Fruit fly (Drosophila melanogaster) whole organism, embryonic: ENCODE measurements around the gene Gr98d.

ENCODE experiments used
- Adf1 ChIP-seq: fragments of 200-800 bp; sonication (Bioruptor generic); IDR thresholded peaks from 2 replicates; pipeline ENCODE4 v1.3.6; 2022; ENCODE audit warnings: missing biosample characterization, missing genetic modification characterization
- CG11456 ChIP-seq: fragments of 200-800 bp; sonication (Bioruptor generic); IDR thresholded peaks from 3 replicates; pipeline ENCODE4 v1.3.6; 2022; ENCODE audit warnings: missing biosample characterization, missing genetic modification characterization
- CG14050 ChIP-seq: fragments of 200-800 bp; sonication (Bioruptor generic); IDR thresholded peaks from 3 replicates; pipeline ENCODE4 v1.3.6; 2022; ENCODE audit warnings: missing biosample characterization, missing genetic modification characterization
- CG15269 ChIP-seq: fragments of 200-800 bp; sonication (Bioruptor generic); optimal IDR thresholded peaks from 2 replicates; lab custom pipeline; 2018; ENCODE audit warnings: missing biosample characterization, mild to moderate bottlenecking, missing genetic modification characterization, moderate library complexity
- CG17328 ChIP-seq: fragments of 200-800 bp; sonication (Bioruptor generic); IDR thresholded peaks from 2 replicates; pipeline ENCODE4 v1.3.6; 2022; ENCODE audit warnings: missing biosample characterization, missing genetic modification characterization
- CG2199 ChIP-seq: fragments of 200-800 bp; sonication (Bioruptor generic); IDR thresholded peaks from 3 replicates; pipeline ENCODE4 v1.3.6; 2022; ENCODE audit warnings: missing biosample characterization, missing genetic modification characterization
- CG32767 ChIP-seq: fragments of 200-800 bp; sonication (Bioruptor generic); IDR thresholded peaks from 2 replicates; pipeline ENCODE4 v1.3.6; 2022; ENCODE audit warnings: missing biosample characterization, missing genetic modification characterization
- CG33557 ChIP-seq: fragments of 200-800 bp; sonication (Bioruptor generic); optimal IDR thresholded peaks from 2 replicates; lab custom pipeline; 2019; ENCODE audit warnings: missing biosample characterization, mild to moderate bottlenecking, missing genetic modification characterization, moderate library complexity
- CG34376 ChIP-seq: fragments of 200-800 bp; sonication (Bioruptor generic); optimal IDR thresholded peaks from 2 replicates; lab custom pipeline; 2018; ENCODE audit warnings: missing biosample characterization, mild to moderate bottlenecking, missing genetic modification characterization
- CG4707 ChIP-seq: fragments of 200-800 bp; sonication (Bioruptor generic); optimal IDR thresholded peaks from 2 replicates; lab custom pipeline; 2018; ENCODE audit warnings: missing biosample characterization, mild to moderate bottlenecking, missing genetic modification characterization, moderate library complexity
- CG5180 ChIP-seq: fragments of 200-800 bp; sonication (Bioruptor generic); optimal IDR thresholded peaks from 3 replicates; lab custom pipeline; 2017; ENCODE audit warnings: missing biosample characterization, missing genetic modification characterization, mild to moderate bottlenecking, moderate library complexity, missing genetic modification reagents
- CG5953 ChIP-seq: fragments of 200-800 bp; sonication (Bioruptor generic); IDR thresholded peaks from 2 replicates; pipeline ENCODE4 v1.3.6; 2022; ENCODE audit warnings: missing biosample characterization, missing genetic modification characterization
- CG6272 ChIP-seq: fragments of 200-800 bp; sonication (Bioruptor generic); IDR thresholded peaks from 2 replicates; pipeline ENCODE4 v1.3.6; 2022; ENCODE audit warnings: missing biosample characterization, missing genetic modification characterization
- CG6854 ChIP-seq: fragments of 200-800 bp; sonication (Bioruptor generic); optimal IDR thresholded peaks from 3 replicates; lab custom pipeline; 2017; ENCODE audit warnings: missing biosample characterization, mild to moderate bottlenecking, missing genetic modification characterization
- Chrac-16 ChIP-seq: fragments of 200-800 bp; sonication (Bioruptor generic); optimal IDR thresholded peaks from 3 replicates; lab custom pipeline; 2016; ENCODE audit warnings: missing biosample characterization, missing genetic modification characterization
- D19A ChIP-seq: fragments of 200-800 bp; optimal IDR thresholded peaks from 3 replicates; lab custom pipeline; 2019; ENCODE audit warnings: missing biosample characterization, mild to moderate bottlenecking, missing genetic modification characterization, moderate library complexity
- Dfd ChIP-seq, 2 experiments: fragments of >200 bp; optimal IDR thresholded peaks; 2 replicates each; lab custom pipeline; 2017; ENCODE audit warnings: missing biosample characterization in 2 of 2, missing genetic modification characterization in 2 of 2
- Dll ChIP-seq: fragments of 200-800 bp; sonication (Bioruptor generic); IDR thresholded peaks from 4 replicates; pipeline ENCODE4 v1.3.6; 2022; ENCODE audit warnings: missing biosample characterization, missing genetic modification characterization; ENCODE audit not compliant: partially characterized antibody
- Ets65A ChIP-seq: fragments of 200-800 bp; sonication (Bioruptor generic); peaks from one replicate; lab custom pipeline; 2016; ENCODE audit warnings: missing biosample characterization, missing genetic modification characterization
- GATAe ChIP-seq: fragments of 200-800 bp; sonication (Bioruptor generic); conservative IDR thresholded peaks from 2 replicates; pipeline ENCODE4 v1.3.6; 2022; ENCODE audit warnings: missing biosample characterization, missing genetic modification characterization
- HHEX ChIP-seq: fragments of 200-800 bp; sonication (Bioruptor generic); optimal IDR thresholded peaks from 3 replicates; lab custom pipeline; 2017; ENCODE audit warnings: missing biosample characterization, mild to moderate bottlenecking, missing genetic modification characterization, missing genetic modification reagents
- MESR4 ChIP-seq: fragments of 200-800 bp; sonication (Bioruptor generic); optimal IDR thresholded peaks from 2 replicates; lab custom pipeline; 2018; ENCODE audit warnings: missing biosample characterization, mild to moderate bottlenecking, missing genetic modification characterization, moderate library complexity
- NK7.1 ChIP-seq: fragments of 200-800 bp; sonication (Bioruptor generic); optimal IDR thresholded peaks from 3 replicates; lab custom pipeline; 2016; ENCODE audit warnings: missing biosample characterization, missing genetic modification characterization
- Nf-YA ChIP-seq: fragments of 200-800 bp; sonication (Bioruptor generic); IDR thresholded peaks from 2 replicates; pipeline ENCODE4 v1.3.6; 2022; ENCODE audit warnings: missing biosample characterization, missing genetic modification characterization
- Poxn ChIP-seq: fragments of 200-800 bp; sonication (Bioruptor generic); IDR thresholded peaks from 2 replicates; pipeline ENCODE4 v1.3.6; 2022; ENCODE audit warnings: missing biosample characterization, missing genetic modification characterization
- Ravus ChIP-seq: fragments of 200-800 bp; sonication (Bioruptor generic); IDR thresholded peaks from 2 replicates; pipeline ENCODE4 v1.3.6; 2022; ENCODE audit warnings: missing biosample characterization, missing genetic modification characterization
- chinmo ChIP-seq: fragments of 200-800 bp; sonication (Bioruptor generic); IDR thresholded peaks from 4 replicates; pipeline ENCODE4 v1.3.6; 2022; ENCODE audit warnings: missing biosample characterization, missing genetic modification characterization; ENCODE audit not compliant: partially characterized antibody
- ci ChIP-seq: fragments of 200-800 bp; sonication (Bioruptor generic); IDR thresholded peaks from 3 replicates; pipeline ENCODE4 v1.3.6; 2022; ENCODE audit warnings: missing biosample characterization, missing genetic modification characterization
- emc ChIP-seq: fragments of 200-800 bp; sonication (Bioruptor generic); optimal IDR thresholded peaks from 2 replicates; lab custom pipeline; 2016; ENCODE audit warnings: missing biosample characterization, missing genetic modification characterization
- exex ChIP-seq: fragments of 200-800 bp; sonication (Bioruptor generic); optimal IDR thresholded peaks from 4 replicates; lab custom pipeline; 2018; ENCODE audit warnings: missing biosample characterization, mild to moderate bottlenecking, missing genetic modification characterization, moderate library complexity
- fru ChIP-seq: fragments of >200 bp; optimal IDR thresholded peaks from 2 replicates; lab custom pipeline; 2017
- grn ChIP-seq: fragments of 200-800 bp; sonication (Bioruptor generic); optimal IDR thresholded peaks from 3 replicates; lab custom pipeline; 2017; ENCODE audit warnings: missing biosample characterization, missing genetic modification characterization
- hb ChIP-seq: fragments of 200-800 bp; sonication (Bioruptor generic); IDR thresholded peaks from 3 replicates; pipeline ENCODE4 v1.3.6; 2022; ENCODE audit warnings: missing biosample characterization, missing genetic modification characterization; ENCODE audit not compliant: partially characterized antibody
- hth ChIP-seq: fragments of >200 bp; optimal IDR thresholded peaks from 2 replicates; lab custom pipeline; 2017; ENCODE audit warnings: inconsistent platforms
- jigr1 ChIP-seq: fragments of 200-800 bp; sonication (Bioruptor generic); IDR thresholded peaks from 3 replicates; pipeline ENCODE4 v1.3.6; 2022; ENCODE audit warnings: missing biosample characterization, missing genetic modification characterization
- kah ChIP-seq: fragments of 200-800 bp; sonication (Bioruptor generic); optimal IDR thresholded peaks from 2 replicates; lab custom pipeline; 2018; ENCODE audit warnings: missing biosample characterization, mild to moderate bottlenecking, missing genetic modification characterization
- ken ChIP-seq: fragments of 200-800 bp; sonication (Bioruptor generic); IDR thresholded peaks from 3 replicates; pipeline ENCODE4 v1.3.6; 2022; ENCODE audit warnings: missing biosample characterization, missing genetic modification characterization
- lilli ChIP-seq: fragments of 200-800 bp; sonication (Bioruptor generic); optimal IDR thresholded peaks from 3 replicates; lab custom pipeline; 2016; ENCODE audit warnings: missing biosample characterization, missing genetic modification characterization
- mirr ChIP-seq: fragments of 200-800 bp; sonication (Bioruptor generic); optimal IDR thresholded peaks from 3 replicates; lab custom pipeline; 2018; ENCODE audit warnings: missing biosample characterization, mild to moderate bottlenecking, missing genetic modification characterization
- nerfin-2 ChIP-seq: fragments of 200-800 bp; sonication (Bioruptor generic); IDR thresholded peaks from 2 replicates; pipeline ENCODE4 v1.3.6; 2022; ENCODE audit warnings: missing biosample characterization, missing genetic modification characterization; ENCODE audit not compliant: partially characterized antibody
- pnt ChIP-seq: fragments of 200-800 bp; sonication (Bioruptor generic); optimal IDR thresholded peaks from 3 replicates; lab custom pipeline; 2016; ENCODE audit warnings: missing biosample characterization, missing genetic modification characterization
- prd ChIP-seq, 3 experiments: fragments of >200 bp in 2 of 3; fragments of 200-800 bp in 1 of 3; sonication (Bioruptor generic) in 1 of 3; optimal IDR thresholded peaks in 2 of 3; IDR thresholded peaks in 1 of 3; 2 replicates in 2 of 3; 3 replicates in 1 of 3; pipeline versions ENCODE4 v1.3.6 to Lab custom; 2017 to 2022; ENCODE audit warnings: missing biosample characterization in 1 of 3, missing genetic modification characterization in 1 of 3
- pzg ChIP-seq: fragments of 200-800 bp; sonication (Bioruptor generic); optimal IDR thresholded peaks from 3 replicates; lab custom pipeline; 2018; ENCODE audit warnings: missing biosample characterization, mild to moderate bottlenecking, missing genetic modification characterization, moderate library complexity
- run ChIP-seq: fragments of 200-800 bp; sonication (Bioruptor generic); optimal IDR thresholded peaks from 3 replicates; lab custom pipeline; 2018; ENCODE audit warnings: missing biosample characterization, mild to moderate bottlenecking, missing genetic modification characterization
- so ChIP-seq: fragments of 200-800 bp; sonication (Bioruptor generic); IDR thresholded peaks from 3 replicates; pipeline ENCODE4 v1.3.6; 2022; ENCODE audit warnings: missing biosample characterization, missing genetic modification characterization
- sug ChIP-seq: fragments of 200-800 bp; optimal IDR thresholded peaks from 2 replicates; lab custom pipeline; 2019; ENCODE audit warnings: missing biosample characterization, mild to moderate bottlenecking, missing genetic modification characterization, moderate library complexity
- tna ChIP-seq: fragments of 200-800 bp; sonication (Bioruptor generic); IDR thresholded peaks from 2 replicates; pipeline ENCODE4 v1.3.6; 2022; ENCODE audit warnings: missing biosample characterization, missing genetic modification characterization; ENCODE audit not compliant: partially characterized antibody
- twi ChIP-seq: fragments of 200-800 bp; optimal IDR thresholded peaks from 2 replicates; lab custom pipeline; 2019; ENCODE audit warnings: missing biosample characterization, mild to moderate bottlenecking, missing genetic modification characterization, moderate library complexity
- wek ChIP-seq: fragments of 200-800 bp; sonication (Bioruptor generic); optimal IDR thresholded peaks from 3 replicates; lab custom pipeline; 2018; ENCODE audit warnings: missing biosample characterization, mild to moderate bottlenecking, missing genetic modification characterization, moderate library complexity

Gr98d gene

DNA sequence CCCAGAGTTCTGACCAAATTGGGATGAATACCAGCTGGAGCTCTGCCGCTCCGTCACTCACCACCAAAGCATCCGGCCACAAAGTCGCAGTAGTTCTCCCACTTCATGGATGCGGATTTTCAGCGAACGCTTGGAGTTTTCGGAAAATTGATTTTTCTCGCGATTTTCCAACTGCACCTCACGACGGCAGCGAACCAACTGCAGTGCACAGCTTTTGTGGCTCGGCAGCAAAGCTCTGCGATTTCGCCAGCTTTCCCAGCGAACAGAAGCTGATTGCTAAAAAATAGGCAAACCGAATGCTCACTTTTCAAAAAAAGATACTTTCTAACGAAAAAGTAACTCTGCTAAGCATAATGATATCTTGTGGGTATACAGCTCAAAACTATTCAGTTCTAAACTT lies 15.3 kb downstream of the Gr98d start, which contains the start of gene CG5646 (continued):
- TF ChIP-seq Ets65A (GFP tag; lab: Kevin White, UChicago) = peak; percentile 42
- TF ChIP-seq nerfin-2 (GFP tag; lab: Robert Waterston, UW) = peak; percentile 20; the same call in 1 of the 2 replicates
- 0 out of 3 replicates have a peak, but pooled peaks have one; percentile 32 for TF ChIP-seq CG11456 (GFP tag; lab: Robert Waterston, UW)
- TF ChIP-seq tna = no peak
- 0 out of 3 replicates have a peak, but pooled peaks have one; percentile 39 for TF ChIP-seq CG2199 (GFP tag; lab: Robert Waterston, UW)
- TF ChIP-seq pnt = no peak
- no peak for TF ChIP-seq twi
- 0 out of 2 replicates have a peak, but pooled peaks have one; percentile 13 for TF ChIP-seq Nf-YA (GFP tag; lab: Robert Waterston, UW)
- no peak for TF ChIP-seq CG6854 (GFP tag; lab: Kevin White, UChicago)
- no peak for TF ChIP-seq HHEX (GFP tag; lab: Kevin White, UChicago)
- peak; percentile 14 for TF ChIP-seq pzg (GFP tag; lab: Kevin White, UChicago)

DNA sequence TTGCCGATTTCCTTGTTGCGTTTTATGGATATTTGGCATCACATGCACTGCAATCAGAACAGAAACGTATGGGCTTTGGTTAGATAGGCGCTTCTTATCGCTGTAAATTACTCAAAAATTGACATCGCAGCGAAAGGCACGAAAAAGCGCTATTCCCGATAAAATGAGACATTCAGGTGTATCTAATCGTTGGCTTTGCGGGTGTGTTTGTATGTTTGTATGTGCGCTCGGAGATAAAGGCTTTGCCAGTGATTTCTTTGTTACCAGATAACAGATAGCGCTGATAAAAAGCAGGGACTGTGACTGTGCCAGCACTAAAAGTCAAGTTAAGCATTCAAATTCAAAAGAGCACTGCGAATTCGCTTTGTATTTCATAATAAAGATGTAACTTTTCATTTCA lies 22.7 kb downstream of the Gr98d start:
- TF ChIP-seq CG34376 (GFP tag; lab: Kevin White, UChicago) = peak; percentile 42
- no peak for TF ChIP-seq CG17328
- 0 out of 3 replicates have a peak, but pooled peaks have one; percentile 12 for TF ChIP-seq so
- no peak for TF ChIP-seq run (tag; lab: Kevin White, UChicago)
- TF ChIP-seq CG5953 = no peak
- TF ChIP-seq CG4707 (GFP tag; lab: Kevin White, UChicago) = no peak
- TF ChIP-seq sug (tag; lab: Kevin White, UChicago) = peak; percentile 41
- TF ChIP-seq mirr (GFP tag; lab: Kevin White, UChicago) = peak; percentile 70
- no peak for TF ChIP-seq MESR4 (GFP tag; lab: Kevin White, UChicago)
- peak; percentile 46 for TF ChIP-seq grn (GFP tag; lab: Kevin White, UChicago)
- TF ChIP-seq chinmo (GFP tag; lab: Robert Waterston, UW) = no peak
- TF ChIP-seq ken (GFP tag; lab: Robert Waterston, UW) = 0 out of 3 replicates have a peak, but pooled peaks have one; percentile 28
- peak; percentile 70 for TF ChIP-seq exex (tag; lab: Kevin White, UChicago)
- TF ChIP-seq ci (GFP tag; lab: Robert Waterston, UW) = 0 out of 3 replicates have a peak, but pooled peaks have one; percentile 21
- peak; percentile 76 for TF ChIP-seq GATAe (GFP tag; lab: Robert Waterston, UW)

DNA sequence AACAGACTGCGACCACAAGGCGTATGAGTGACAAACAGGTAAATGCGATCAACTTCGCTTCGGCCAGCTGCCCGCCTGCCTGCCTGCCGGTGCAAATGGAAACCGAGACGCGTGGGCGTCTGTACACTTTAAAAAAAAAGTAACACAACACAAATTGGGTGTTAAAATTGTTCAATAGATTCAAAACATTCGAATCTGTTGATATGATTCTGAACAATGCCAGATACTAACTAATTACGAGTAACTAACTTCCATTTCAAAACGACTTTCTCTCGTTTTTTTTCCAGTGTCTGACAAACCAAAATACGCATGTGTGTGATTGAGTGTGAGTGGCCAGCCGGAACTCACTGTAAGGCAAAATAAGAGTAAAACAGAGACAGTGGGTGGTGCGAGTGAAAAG lies 23.9 kb downstream of the Gr98d start:
- TF ChIP-seq CG32767 (GFP tag; lab: Robert Waterston, UW) = peak; percentile 73
- no peak for TF ChIP-seq hb (GFP tag; lab: Robert Waterston, UW)
- TF ChIP-seq emc (GFP tag; lab: Kevin White, UChicago) = peak; percentile 76
- TF ChIP-seq Ravus (GFP tag; lab: Robert Waterston, UW) = peak; percentile 78
- no peak for TF ChIP-seq hth
- peak; percentile 60 for TF ChIP-seq Chrac-16 (GFP tag; lab: Kevin White, UChicago)
- peak; percentile 86 for TF ChIP-seq CG14050 (GFP tag; lab: Robert Waterston, UW)
- peak; percentile 83 for TF ChIP-seq CG5180
- no peak for TF ChIP-seq prd (optimal IDR thresholded peaks at IDR 0.05; lab: Kevin White, UChicago)
- peak; percentile 91 for TF ChIP-seq prd (GFP tag; IDR thresholded peaks at IDR 0.05; lab: Robert Waterston, UW)
- peak; percentile 81 for TF ChIP-seq kah
- TF ChIP-seq Adf1 = peak; percentile 36; the same call in 1 of the 2 replicates
- peak; percentile 91 for TF ChIP-seq NK7.1 (GFP tag; lab: Kevin White, UChicago)
- no peak for TF ChIP-seq CG33557 (GFP tag; lab: Kevin White, UChicago)
- no peak for TF ChIP-seq fru (lab: Kevin White, UChicago)
- peak; percentile 65; the same call in 2 of the 3 replicates for TF ChIP-seq jigr1
- no peak for TF ChIP-seq Poxn
- TF ChIP-seq CG4707 (GFP tag; lab: Kevin White, UChicago) = peak; percentile 0
- TF ChIP-seq wek = peak; percentile 3
- no peak for TF ChIP-seq Dll (GFP tag; lab: Robert Waterston, UW)
- no peak for TF ChIP-seq D19A (tag; lab: Kevin White, UChicago)
- peak; percentile 85 for TF ChIP-seq lilli (GFP tag; lab: Kevin White, UChicago)
- TF ChIP-seq Dfd (GFP tag; optimal IDR thresholded peaks at IDR 0.05; lab: Kevin White, UChicago) = no peak
- peak; percentile 80 for TF ChIP-seq CG15269
- peak; percentile 65; the same call in 1 of the 2 replicates for TF ChIP-seq CG6272 (GFP tag; lab: Robert Waterston, UW)
